Fruit fly (Drosophila melanogaster) whole organism, wandering third instar larva: ENCODE data around the gene Nubp2.

Experiments used
- Abd-B ChIP-seq: fragments of >200 bp; optimal IDR thresholded peaks from 2 replicates; lab custom pipeline; 2017; ENCODE audit warnings: missing biosample characterization, missing genetic modification characterization
- CG32264 ChIP-seq: fragments of 200-800 bp; sonication (Bioruptor generic); optimal IDR thresholded peaks from 2 replicates; lab custom pipeline; 2016; ENCODE audit warnings: missing biosample characterization, missing genetic modification characterization
- CG9705 ChIP-seq: fragments of 200-800 bp; sonication (Bioruptor generic); optimal IDR thresholded peaks from 2 replicates; lab custom pipeline; 2018; ENCODE audit warnings: missing biosample characterization, mild to moderate bottlenecking, missing genetic modification characterization
- CrebA ChIP-seq: fragments of 200-800 bp; sonication (Bioruptor generic); optimal IDR thresholded peaks from 2 replicates; lab custom pipeline; 2016; ENCODE audit warnings: missing biosample characterization, mild to moderate bottlenecking, missing genetic modification characterization, borderline replicate concordance
- Dfd ChIP-seq: fragments of >200 bp; optimal IDR thresholded peaks from 2 replicates; lab custom pipeline; 2017; ENCODE audit warnings: missing biosample characterization, missing genetic modification characterization
- Dif ChIP-seq: fragments of 200-275, 200-300 bp; sonication (Bioruptor generic); optimal IDR thresholded peaks from 2 replicates; lab custom pipeline; 2018; ENCODE audit warnings: missing biosample characterization, missing genetic modification characterization; ENCODE audit not compliant: partially characterized antibody
- GATAd ChIP-seq: sonication (Bioruptor generic); optimal IDR thresholded peaks from 2 replicates; lab custom pipeline; 2016; ENCODE audit warnings: missing biosample characterization, missing genetic modification characterization
- HLH106 ChIP-seq: fragments of 200-800 bp; optimal IDR thresholded peaks from 3 replicates; lab custom pipeline; 2019; ENCODE audit warnings: missing biosample characterization, mild to moderate bottlenecking, missing genetic modification characterization, moderate library complexity
- Hnf4 ChIP-seq: fragments of 200-800 bp; sonication (Bioruptor generic); optimal IDR thresholded peaks from 2 replicates; lab custom pipeline; 2016; ENCODE audit warnings: missing biosample characterization, mild to moderate bottlenecking, missing genetic modification characterization
- Hr78 ChIP-seq: fragments of >200 bp; optimal IDR thresholded peaks from 2 replicates; lab custom pipeline; 2017; ENCODE audit warnings: missing biosample characterization, missing genetic modification characterization
- Hr83 ChIP-seq: fragments of 200-300 bp; sonication (Bioruptor generic); optimal IDR thresholded peaks from 2 replicates; lab custom pipeline; 2016; ENCODE audit warnings: missing biosample characterization, mild to moderate bottlenecking, missing genetic modification characterization, moderate library complexity; ENCODE audit not compliant: poor library complexity, severe bottlenecking
- Jra ChIP-seq: sonication (Bioruptor generic); optimal IDR thresholded peaks from 2 replicates; lab custom pipeline; 2016; ENCODE audit warnings: missing biosample characterization, missing genetic modification characterization
- Myc ChIP-seq: fragments of >200 bp; optimal IDR thresholded peaks from 2 replicates; lab custom pipeline; 2017
- N ChIP-seq: fragments of >200 bp; optimal IDR thresholded peaks from 2 replicates; lab custom pipeline; 2018; ENCODE audit warnings: missing biosample characterization, missing external identifiers, missing genetic modification characterization
- OdsH ChIP-seq: fragments of 200-800 bp; sonication (Bioruptor generic); optimal IDR thresholded peaks from 2 replicates; lab custom pipeline; 2016; ENCODE audit warnings: missing biosample characterization, mild to moderate bottlenecking, missing genetic modification characterization
- Rel ChIP-seq, 2 experiments: fragments of 200-800 bp; sonication (Bioruptor generic) in 1 of 2; optimal IDR thresholded peaks; 2 replicates in 1 of 2; 3 replicates in 1 of 2; lab custom pipeline; 2016 to 2019; ENCODE audit warnings: mild to moderate bottlenecking in 2 of 2, missing biosample characterization in 2 of 2, missing genetic modification characterization in 2 of 2, moderate library complexity in 1 of 2
- Sp1 ChIP-seq: fragments of 200-800 bp; sonication (Bioruptor generic); optimal IDR thresholded peaks from 3 replicates; lab custom pipeline; 2019; ENCODE audit warnings: missing biosample characterization, mild to moderate bottlenecking, missing genetic modification characterization, moderate library complexity
- Vsx2 ChIP-seq: fragments of 200-300, 225-300 bp; sonication (Bioruptor generic); optimal IDR thresholded peaks from 2 replicates; lab custom pipeline; 2018; ENCODE audit warnings: missing biosample characterization, missing genetic modification characterization; ENCODE audit not compliant: partially characterized antibody
- br ChIP-seq: fragments of 200-800 bp; sonication (Bioruptor generic); optimal IDR thresholded peaks from 2 replicates; lab custom pipeline; 2016; ENCODE audit warnings: missing biosample characterization, missing genetic modification characterization
- brk ChIP-seq: fragments of 200-800 bp; sonication (Bioruptor generic); optimal IDR thresholded peaks from 2 replicates; lab custom pipeline; 2016; ENCODE audit warnings: missing biosample characterization, mild to moderate bottlenecking, missing genetic modification characterization
- dsf ChIP-seq: sonication (Bioruptor generic); optimal IDR thresholded peaks from 2 replicates; lab custom pipeline; 2016; ENCODE audit warnings: missing biosample characterization, missing genetic modification characterization, borderline replicate concordance
- ey ChIP-seq: fragments of 200-800 bp; sonication (Bioruptor generic); optimal IDR thresholded peaks from 2 replicates; lab custom pipeline; 2016; ENCODE audit warnings: missing biosample characterization, missing genetic modification characterization
- foxo ChIP-seq, 2 experiments: fragments of 200-800 bp; sonication (Bioruptor generic); optimal IDR thresholded peaks; 2 replicates in 1 of 2; 3 replicates in 1 of 2; lab custom pipeline; 2016 to 2017; ENCODE audit warnings: missing biosample characterization in 2 of 2, missing genetic modification characterization in 2 of 2
- fru ChIP-seq: fragments of 200-800 bp; sonication (Bioruptor generic); optimal IDR thresholded peaks from 3 replicates; lab custom pipeline; 2016; ENCODE audit warnings: missing biosample characterization, mild to moderate bottlenecking, missing genetic modification characterization
- h ChIP-seq: fragments of 200-800 bp; sonication (Bioruptor generic); optimal IDR thresholded peaks from 3 replicates; lab custom pipeline; 2016; ENCODE audit warnings: missing biosample characterization, mild to moderate bottlenecking, missing genetic modification characterization
- jim ChIP-seq: fragments of 175-275, 200-325 bp; sonication (Bioruptor generic); optimal IDR thresholded peaks from 2 replicates; lab custom pipeline; 2016; ENCODE audit warnings: missing biosample characterization, mild to moderate bottlenecking, missing genetic modification characterization
- lola ChIP-seq: fragments of >200 bp; optimal IDR thresholded peaks from 2 replicates; lab custom pipeline; 2017; ENCODE audit warnings: missing biosample characterization, missing genetic modification characterization
- pan ChIP-seq: fragments of >200 bp; optimal IDR thresholded peaks from 2 replicates; lab custom pipeline; 2017
- psq ChIP-seq: fragments of 200-800 bp; sonication (Bioruptor generic); optimal IDR thresholded peaks from 3 replicates; lab custom pipeline; 2017; ENCODE audit warnings: missing biosample characterization, mild to moderate bottlenecking, missing genetic modification characterization, moderate library complexity
- rgr ChIP-seq: fragments of 200-800 bp; sonication (Bioruptor generic); optimal IDR thresholded peaks from 3 replicates; lab custom pipeline; 2016; ENCODE audit warnings: missing biosample characterization, mild to moderate bottlenecking, missing genetic modification characterization
- sv ChIP-seq: fragments of 200-800 bp; sonication (Bioruptor generic); optimal IDR thresholded peaks from 3 replicates; lab custom pipeline; 2016; ENCODE audit warnings: missing biosample characterization, missing genetic modification characterization
- usp ChIP-seq: fragments of >200 bp; optimal IDR thresholded peaks from 2 replicates; lab custom pipeline; 2017; ENCODE audit warnings: missing biosample characterization, missing genetic modification characterization
- woc ChIP-seq: sonication (Bioruptor generic); optimal IDR thresholded peaks from 2 replicates; lab custom pipeline; 2016; ENCODE audit warnings: missing biosample characterization, mild to moderate bottlenecking, missing genetic modification characterization

Gene Nubp2

dm6 chr3L:20520687-20521169 is 5.6 kb upstream of the Nubp2 start, which contains the start of the genes mTerf3 and CG5104:
TSS of gene mTerf3 (minus strand) at chr3L:20520772.
TSS of gene CG5104 (plus strand) at chr3L:20521009.
- TF ChIP-seq brk (GFP tag; lab: Kevin White, UChicago): peak; percentile 28
- TF ChIP-seq HLH106 (tag; lab: Kevin White, UChicago): peak; percentile 7
- peak; percentile 53 for TF ChIP-seq woc (GFP tag; lab: Kevin White, UChicago)
- no peak for TF ChIP-seq Vsx2 (GFP tag; lab: Kevin White, UChicago)
- TF ChIP-seq h (GFP tag; lab: Kevin White, UChicago): peak; percentile 39
- peak; percentile 26 for TF ChIP-seq rgr (GFP tag; lab: Kevin White, UChicago)
- TF ChIP-seq Hnf4 (GFP tag; lab: Kevin White, UChicago): peak; percentile 1
- TF ChIP-seq ey (GFP tag; lab: Kevin White, UChicago): peak; percentile 14
- TF ChIP-seq Rel (GFP tag; optimal IDR thresholded peaks at IDR 0.05; lab: Kevin White, UChicago): no peak
- TF ChIP-seq Rel (tag; optimal IDR thresholded peaks at IDR 0.05; lab: Kevin White, UChicago): peak; percentile 72
- no peak for TF ChIP-seq OdsH (GFP tag; lab: Kevin White, UChicago)
- TF ChIP-seq foxo (GFP tag; optimal IDR thresholded peaks at IDR 0.05; lab: Kevin White, UChicago): peak in 1 of 2 experiments; percentile 21
- peak; percentile 31 for TF ChIP-seq Sp1 (GFP tag; lab: Kevin White, UChicago)
- peak; percentile 75 for TF ChIP-seq Myc (lab: Kevin White, UChicago)
- no peak for TF ChIP-seq Dif (GFP tag; lab: Kevin White, UChicago)
- peak; percentile 40 for TF ChIP-seq psq (GFP tag; lab: Kevin White, UChicago)

- TF ChIP-seq Abd-B: no peak
- no peak for TF ChIP-seq CG32264 (GFP tag; lab: Kevin White, UChicago)
- no peak for TF ChIP-seq Hr83 (GFP tag; lab: Kevin White, UChicago)
- no peak for TF ChIP-seq brk (GFP tag; lab: Kevin White, UChicago)
- TF ChIP-seq Hnf4 (GFP tag; lab: Kevin White, UChicago): no peak
- no peak for TF ChIP-seq CG9705 (GFP tag; lab: Kevin White, UChicago)
Observed at dm6 chr3L:20524409-20525010, 1.9 kb upstream of the Nubp2 start.

- TF ChIP-seq N: no peak
- TF ChIP-seq br: no peak
- TF ChIP-seq Vsx2 (GFP tag; lab: Kevin White, UChicago): no peak
- TF ChIP-seq GATAd (GFP tag; lab: Kevin White, UChicago): no peak
- no peak for TF ChIP-seq sv (GFP tag; lab: Kevin White, UChicago)
- no peak for TF ChIP-seq h (GFP tag; lab: Kevin White, UChicago)
- TF ChIP-seq Jra (GFP tag; lab: Kevin White, UChicago): no peak
- no peak for TF ChIP-seq CG32264 (GFP tag; lab: Kevin White, UChicago)
Observed at dm6 chr3L:20525743-20526142, 633 bp upstream of the Nubp2 start.

dm6 chr3L:20526143-20526195 is 407 bp upstream of the Nubp2 start, which contains the start of gene Pss:
TSS of gene Pss (minus strand) at chr3L:20526174.
- TF ChIP-seq dsf (GFP tag; lab: Kevin White, UChicago) (no peak), Myc (lab: Kevin White, UChicago) (no peak), h (GFP tag; lab: Kevin White, UChicago) (no peak), fru (GFP tag; lab: Kevin White, UChicago) (no peak), Dif (GFP tag; lab: Kevin White, UChicago) (no peak), psq (GFP tag; lab: Kevin White, UChicago) (no peak), lola (GFP tag; lab: Kevin White, UChicago) (no peak), jim (no peak), sv (GFP tag; lab: Kevin White, UChicago) (no peak), pan (no peak), OdsH (GFP tag; lab: Kevin White, UChicago) (no peak), br (no peak), Dfd (GFP tag; lab: Kevin White, UChicago) (no peak), Jra (GFP tag; lab: Kevin White, UChicago) (no peak), GATAd (GFP tag; lab: Kevin White, UChicago) (no peak), CG32264 (GFP tag; lab: Kevin White, UChicago) (no peak), usp (no peak), CrebA (no peak), Hr78 (no peak)
- TF ChIP-seq, all 38 proteins: peak for 0
